Fruit fly (Drosophila melanogaster): ENCODE data around the gene CG13055.

DNA sequence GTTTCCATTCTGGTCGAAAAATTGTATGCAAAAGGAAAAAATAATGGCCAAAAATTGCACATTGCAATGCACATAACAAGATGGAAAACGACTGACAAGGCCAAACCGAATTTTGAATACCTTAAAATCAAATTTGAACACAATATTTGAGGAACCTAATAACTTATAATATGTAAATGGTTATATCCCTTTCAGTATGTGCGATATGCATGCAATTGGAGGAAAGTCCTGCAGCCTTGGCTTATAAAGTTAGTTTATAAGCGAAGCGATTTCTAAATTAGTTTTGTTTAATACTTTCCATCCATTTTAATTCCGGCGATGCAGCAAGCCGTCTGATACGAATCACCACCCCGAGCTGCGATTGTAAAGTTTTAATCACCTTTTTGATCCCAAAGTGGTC, 27.0 kb downstream of the CG13055 start:
- TF ChIP-seq salr (GFP tag; optimal IDR thresholded peaks at IDR 0.05) (no peak), OdsH (GFP tag; optimal IDR thresholded peaks at IDR 0.05) (no peak), CG8632 (GFP tag; optimal IDR thresholded peaks at IDR 0.05) (no peak), CG6854 (GFP tag; optimal IDR thresholded peaks at IDR 0.05) (no peak), CG7368 (GFP tag; optimal IDR thresholded peaks at IDR 0.05) (no peak), CG11762 (GFP tag; optimal IDR thresholded peaks at IDR 0.05; ENCODE audit: insufficient read depth) (no peak), CG16779 (tag; optimal IDR thresholded peaks at IDR 0.05) (no peak), topi (GFP tag; optimal IDR thresholded peaks at IDR 0.05) (no peak), Sox102F (GFP tag; optimal IDR thresholded peaks at IDR 0.05) (no peak), Smox (GFP tag; optimal IDR thresholded peaks at IDR 0.05) (no peak), CG9139 (GFP tag; optimal IDR thresholded peaks at IDR 0.05) (no peak), Lpt (GFP tag; optimal IDR thresholded peaks at IDR 0.05) (no peak), Sox14 (GFP tag; optimal IDR thresholded peaks at IDR 0.05) (no peak), spab (GFP tag; optimal IDR thresholded peaks at IDR 0.05) (no peak)

Measured in whole organism, prepupa.